Fruit fly (Drosophila melanogaster): ENCODE results near the gene Rap1.

DNA sequence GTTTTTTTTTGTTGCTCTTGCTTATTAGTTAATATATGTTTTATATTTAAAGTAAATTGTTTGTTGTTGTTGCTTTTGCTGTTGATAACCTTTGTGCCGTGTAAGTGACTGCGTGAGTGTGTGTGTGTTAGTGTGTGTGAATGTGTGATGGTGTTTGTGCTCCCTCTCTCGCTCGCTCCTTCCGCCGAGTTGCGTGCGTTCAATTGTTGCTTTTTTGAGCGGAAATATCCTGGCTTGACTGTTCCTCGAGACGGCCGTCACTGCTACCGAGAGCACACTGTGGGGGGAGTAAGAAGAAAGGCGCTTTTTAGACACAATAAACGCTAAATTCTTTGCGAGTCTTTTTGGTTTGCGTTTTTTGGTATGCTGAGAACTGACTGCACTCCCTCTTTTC is 642 bp downstream of the Rap1 start:
- TF ChIP-seq usp (GFP tag; optimal IDR thresholded peaks at IDR 0.05) = no peak
- TF ChIP-seq psq (optimal IDR thresholded peaks at IDR 0.05) = no peak
- no peak for TF ChIP-seq Dll (optimal IDR thresholded peaks at IDR 0.05)
- TF ChIP-seq pan (optimal IDR thresholded peaks at IDR 0.05) = no peak
- TF ChIP-seq CG8478 (optimal IDR thresholded peaks at IDR 0.05) = peak; percentile 28

Data from whole organism.